Worm (Caenorhabditis elegans) whole organism, early embryonic: ENCODE data around the gene ZK1010.4.

Experiments used
- ama-1 ChIP-seq: fragments of 150-350 bp; optimal IDR thresholded peaks from 2 replicates; lab custom pipeline; 2014
- ceh-13 ChIP-seq: fragments of 200-800 bp; sonication (Bioruptor generic); optimal IDR thresholded peaks from 2 replicates; lab custom pipeline; 2018; ENCODE audit warnings: mild to moderate bottlenecking, missing genetic modification characterization, missing compliant biosample characterization
- ceh-36 ChIP-seq: sonication (generic microtip); optimal IDR thresholded peaks from 2 replicates; lab custom pipeline; 2016; ENCODE audit warnings: missing genetic modification characterization, inconsistent platforms, missing compliant biosample characterization
- ets-7 ChIP-seq: sonication (generic microtip); optimal IDR thresholded peaks from 2 replicates; lab custom pipeline; 2016; ENCODE audit warnings: missing genotype, missing genetic modification characterization, missing compliant biosample characterization
- flt-1 ChIP-seq: fragments of 200-800 bp; sonication (Bioruptor generic); IDR thresholded peaks from 2 replicates; pipeline ENCODE4 v1.3.6; 2022; ENCODE audit warnings: missing genetic modification characterization, missing compliant biosample characterization
- hmbx-1 ChIP-seq: sonication (generic microtip); optimal IDR thresholded peaks from 2 replicates; lab custom pipeline; 2016; ENCODE audit warnings: mild to moderate bottlenecking, missing genetic modification characterization, missing compliant biosample characterization
- hmg-4 ChIP-seq: fragments of 200-800 bp; sonication (Bioruptor generic); optimal IDR thresholded peaks from 2 replicates; lab custom pipeline; 2018; ENCODE audit warnings: mild to moderate bottlenecking, missing genetic modification characterization, missing compliant biosample characterization
- hnd-1 ChIP-seq: sonication (generic microtip); optimal IDR thresholded peaks from 2 replicates; lab custom pipeline; 2016; ENCODE audit warnings: missing genetic modification characterization, missing compliant biosample characterization
- scrt-1 ChIP-seq: fragments of 200-800 bp; sonication (Bioruptor generic); IDR thresholded peaks from 2 replicates; pipeline ENCODE4 v1.3.6; 2022; ENCODE audit warnings: missing genetic modification characterization, missing compliant biosample characterization
- tbx-11 ChIP-seq: fragments of 200-800 bp; sonication (Bioruptor generic); IDR thresholded peaks from 2 replicates; pipeline ENCODE4 v1.3.6; 2022; ENCODE audit warnings: missing genetic modification characterization, missing compliant biosample characterization
- tbx-37 ChIP-seq: fragments of 200-800 bp; sonication (Bioruptor generic); conservative IDR thresholded peaks from 2 replicates; pipeline ENCODE4 v1.3.6; 2022; ENCODE audit warnings: missing genetic modification reagents, missing genetic modification characterization, missing compliant biosample characterization
- tra-4 ChIP-seq: sonication (generic microtip); optimal IDR thresholded peaks from 2 replicates; lab custom pipeline; 2017; ENCODE audit warnings: missing genetic modification characterization, missing compliant biosample characterization

- TF ChIP-seq tbx-11 (GFP tag; lab: Robert Waterston, UW) (no peak), ets-7 (tag; lab: Kevin White, UChicago) (no peak), ama-1 (lab: Kevin White, UChicago) (no peak), hnd-1 (tag; lab: Kevin White, UChicago) (no peak), ceh-36 (tag; lab: Kevin White, UChicago) (no peak), hmbx-1 (tag; lab: Kevin White, UChicago) (no peak), scrt-1 (GFP tag; lab: Robert Waterston, UW) (no peak), flt-1 (GFP tag; lab: Robert Waterston, UW) (no peak), tbx-37 (no peak), ceh-13 (no peak), hmg-4 (GFP tag; lab: Kevin White, UChicago) (no peak), tra-4 (tag; lab: Kevin White, UChicago) (no peak)
Observed at ce11 chrIII:12960705-12961104, 20.2 kb upstream of the ZK1010.4 start.
